Worm (Caenorhabditis elegans): ENCODE results near the gene T24C4.2.

DNA sequence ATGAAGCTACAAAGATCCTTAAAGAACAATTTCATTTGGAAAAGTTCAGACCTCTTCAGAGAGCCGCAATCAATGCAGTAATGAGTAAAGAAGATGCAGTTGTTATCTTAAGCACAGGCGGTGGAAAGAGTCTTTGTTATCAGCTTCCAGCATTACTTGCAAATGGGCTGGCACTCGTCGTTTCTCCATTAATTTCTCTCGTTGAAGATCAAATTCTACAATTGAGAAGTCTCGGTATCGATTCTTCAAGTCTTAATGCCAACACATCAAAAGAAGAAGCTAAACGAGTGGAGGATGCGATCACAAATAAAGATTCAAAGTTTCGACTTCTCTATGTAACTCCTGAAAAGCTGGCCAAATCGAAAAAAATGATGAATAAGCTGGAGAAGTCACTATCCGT, 12.9 kb downstream of the T24C4.2 start:
- no peak for TF ChIP-seq daf-12 (tag; optimal IDR thresholded peaks at IDR 0.05)
- TF ChIP-seq lin-1 (GFP tag; IDR thresholded peaks at IDR 0.05): no peak
- TF ChIP-seq zip-11 (GFP tag; IDR thresholded peaks at IDR 0.05): no peak
